Fruit fly (Drosophila melanogaster): ENCODE measurements around the gene Raf.

Raf gene

dm6 chrX:2355531-2355986 is 60.3 kb downstream of the Raf start:
- no peak for TF ChIP-seq sv (GFP tag; optimal IDR thresholded peaks at IDR 0.05)
- no peak for TF ChIP-seq HLH106 (tag; optimal IDR thresholded peaks at IDR 0.05)
- TF ChIP-seq Dfd (GFP tag; optimal IDR thresholded peaks at IDR 0.05) = no peak
- no peak for TF ChIP-seq fru (GFP tag; optimal IDR thresholded peaks at IDR 0.05)
- TF ChIP-seq brk (GFP tag; optimal IDR thresholded peaks at IDR 0.05) = no peak
- TF ChIP-seq rgr (GFP tag; optimal IDR thresholded peaks at IDR 0.05) = no peak
- TF ChIP-seq dmrt93B (GFP tag; optimal IDR thresholded peaks at IDR 0.05) = no peak

- TF ChIP-seq jim (GFP tag; optimal IDR thresholded peaks at IDR 0.05) (no peak), dmrt93B (GFP tag; optimal IDR thresholded peaks at IDR 0.05) (no peak), br (GFP tag; optimal IDR thresholded peaks at IDR 0.05) (no peak), Dfd (GFP tag; optimal IDR thresholded peaks at IDR 0.05) (no peak), GATAd (GFP tag; optimal IDR thresholded peaks at IDR 0.05) (no peak), Hnf4 (GFP tag; optimal IDR thresholded peaks at IDR 0.05) (no peak), lola (GFP tag; optimal IDR thresholded peaks at IDR 0.05) (no peak), ey (GFP tag; optimal IDR thresholded peaks at IDR 0.05) (no peak), pan (optimal IDR thresholded peaks at IDR 0.05) (no peak), HLH106 (tag; optimal IDR thresholded peaks at IDR 0.05) (no peak), Myc (optimal IDR thresholded peaks at IDR 0.05) (no peak), Vsx2 (GFP tag; optimal IDR thresholded peaks at IDR 0.05; ENCODE audit: partially characterized antibody) (no peak), sv (GFP tag; optimal IDR thresholded peaks at IDR 0.05) (no peak), Hr78 (GFP tag; optimal IDR thresholded peaks at IDR 0.05) (no peak), Abd-B (GFP tag; optimal IDR thresholded peaks at IDR 0.05) (no peak)
Observed at dm6 chrX:2356441-2356840, 61.2 kb downstream of the Raf start.

dm6 chrX:2358195-2358594 is 62.9 kb downstream of the Raf start:
- TF ChIP-seq br (GFP tag; optimal IDR thresholded peaks at IDR 0.05) = no peak

- TF ChIP-seq Hnf4 (GFP tag; optimal IDR thresholded peaks at IDR 0.05) (peak; percentile 73), sv (GFP tag; optimal IDR thresholded peaks at IDR 0.05) (no peak), HLH106 (tag; optimal IDR thresholded peaks at IDR 0.05) (peak; percentile 85), psq (GFP tag; optimal IDR thresholded peaks at IDR 0.05) (peak; percentile 68), N (GFP tag; optimal IDR thresholded peaks at IDR 0.05) (no peak), Dif (GFP tag; optimal IDR thresholded peaks at IDR 0.05; ENCODE audit: partially characterized antibody) (no peak), h (GFP tag; optimal IDR thresholded peaks at IDR 0.05) (peak; percentile 87), GATAd (GFP tag; optimal IDR thresholded peaks at IDR 0.05) (no peak), foxo (GFP tag; optimal IDR thresholded peaks at IDR 0.05) (peak in 1 of 2 experiments; percentile 87), fru (GFP tag; optimal IDR thresholded peaks at IDR 0.05) (peak; percentile 89), tai (GFP tag; optimal IDR thresholded peaks at IDR 0.05) (peak; percentile 74), jim (GFP tag; optimal IDR thresholded peaks at IDR 0.05) (no peak), usp (GFP tag; optimal IDR thresholded peaks at IDR 0.05) (no peak), Rel (GFP tag; optimal IDR thresholded peaks at IDR 0.05) (no peak), Rel (tag; optimal IDR thresholded peaks at IDR 0.05) (peak; percentile 39), dl (GFP tag; optimal IDR thresholded peaks at IDR 0.05; ENCODE audit: insufficient read depth in 1 of 2, partially characterized antibody in 2 of 2) (no peak), Myc (optimal IDR thresholded peaks at IDR 0.05) (no peak), CrebA (GFP tag; optimal IDR thresholded peaks at IDR 0.05; ENCODE audit: borderline replicate concordance) (no peak), Sp1 (GFP tag; optimal IDR thresholded peaks at IDR 0.05) (peak; percentile 81), Mio (GFP tag; optimal IDR thresholded peaks at IDR 0.05) (no peak), rgr (GFP tag; optimal IDR thresholded peaks at IDR 0.05) (peak; percentile 85), CG32264 (GFP tag; optimal IDR thresholded peaks at IDR 0.05) (peak; percentile 34), OdsH (GFP tag; optimal IDR thresholded peaks at IDR 0.05) (peak; percentile 71), Vsx2 (GFP tag; optimal IDR thresholded peaks at IDR 0.05; ENCODE audit: partially characterized antibody) (no peak), dsf (GFP tag; optimal IDR thresholded peaks at IDR 0.05; ENCODE audit: borderline replicate concordance) (peak; percentile 34), Jra (GFP tag; optimal IDR thresholded peaks at IDR 0.05) (peak; percentile 58), dmrt93B (GFP tag; optimal IDR thresholded peaks at IDR 0.05) (peak; percentile 88), brk (GFP tag; optimal IDR thresholded peaks at IDR 0.05) (peak; percentile 32), Hr78 (GFP tag; optimal IDR thresholded peaks at IDR 0.05) (no peak), woc (GFP tag; optimal IDR thresholded peaks at IDR 0.05) (peak; percentile 64), lola (GFP tag; optimal IDR thresholded peaks at IDR 0.05) (no peak), br (GFP tag; optimal IDR thresholded peaks at IDR 0.05) (peak; percentile 84), Abd-B (GFP tag; optimal IDR thresholded peaks at IDR 0.05) (no peak), CG9705 (GFP tag; optimal IDR thresholded peaks at IDR 0.05) (peak; percentile 90), ey (GFP tag; optimal IDR thresholded peaks at IDR 0.05) (peak; percentile 78), sage (GFP tag; optimal IDR thresholded peaks at IDR 0.05) (peak; percentile 72), pan (optimal IDR thresholded peaks at IDR 0.05) (no peak), Dfd (GFP tag; optimal IDR thresholded peaks at IDR 0.05) (no peak), Hr83 (GFP tag; optimal IDR thresholded peaks at IDR 0.05; ENCODE audit: poor library complexity, severe bottlenecking) (no peak)
Observed at dm6 chrX:2359845-2360244, 64.6 kb downstream of the Raf start.

All from whole organism, wandering third instar larva.